Fruit fly (Drosophila melanogaster): ENCODE data around the gene Obp83cd.

Obp83cd gene

dm6 chr3R:6102726-6103125 lies 5.2 kb upstream of the Obp83cd start (continued):
- TF ChIP-seq ham (GFP tag; IDR thresholded peaks at IDR 0.05) (no peak), sisA (GFP tag; IDR thresholded peaks at IDR 0.05) (no peak), Fer3 (tag; optimal IDR thresholded peaks at IDR 0.05) (no peak), CG4404 (GFP tag; IDR thresholded peaks at IDR 0.05) (0 out of 2 replicates have a peak, but pooled peaks have one; percentile 5), CG15514 (GFP tag; optimal IDR thresholded peaks at IDR 0.05) (no peak), gce (GFP tag; IDR thresholded peaks at IDR 0.05) (no peak), CG12104 (GFP tag; optimal IDR thresholded peaks at IDR 0.05) (no peak)

- peak; percentile 92 for TF ChIP-seq Awh (GFP tag; IDR thresholded peaks at IDR 0.05)
- TF ChIP-seq vvl (GFP tag; IDR thresholded peaks at IDR 0.05): peak; percentile 70
- no peak for TF ChIP-seq HHEX (GFP tag; optimal IDR thresholded peaks at IDR 0.05)
- no peak for TF ChIP-seq cg (GFP tag; optimal IDR thresholded peaks at IDR 0.05)
- TF ChIP-seq CG17912 (GFP tag; optimal IDR thresholded peaks at IDR 0.05): no peak
- no peak for TF ChIP-seq Lim3 (GFP tag; IDR thresholded peaks at IDR 0.05)
- peak; percentile 30 for TF ChIP-seq Blimp-1 (GFP tag; optimal IDR thresholded peaks at IDR 0.05)
- TF ChIP-seq oc (tag; optimal IDR thresholded peaks at IDR 0.05): peak; percentile 25
- TF ChIP-seq insv (GFP tag; optimal IDR thresholded peaks at IDR 0.05): no peak
Observed at dm6 chr3R:6105160-6105559, 2.8 kb upstream of the Obp83cd start.

- TF ChIP-seq CG31441 (GFP tag; IDR thresholded peaks at IDR 0.05) (0 out of 2 replicates have a peak, but pooled peaks have one; percentile 27), CG13894 (tag; optimal IDR thresholded peaks at IDR 0.05) (peak; percentile 89), CG11504 (tag; optimal IDR thresholded peaks at IDR 0.05) (peak; percentile 28), CG15514 (GFP tag; optimal IDR thresholded peaks at IDR 0.05) (peak; percentile 95), CG15696 (tag; optimal IDR thresholded peaks at IDR 0.05) (no peak), PHDP (tag; optimal IDR thresholded peaks at IDR 0.05) (peak; percentile 5), CG14014 (GFP tag; IDR thresholded peaks at IDR 0.05) (no peak), grau (tag; optimal IDR thresholded peaks at IDR 0.05) (peak; percentile 2), Hr51 (GFP tag; optimal IDR thresholded peaks at IDR 0.05) (peak in 1 of 2 experiments; percentile 35), gem (tag; optimal IDR thresholded peaks at IDR 0.05) (peak; percentile 16), CG7839 (tag; optimal IDR thresholded peaks at IDR 0.05) (peak; percentile 2), eve (GFP tag; optimal IDR thresholded peaks at IDR 0.05) (peak in 1 of 2 experiments; percentile 29), CG17361 (GFP tag; IDR thresholded peaks at IDR 0.05) (peak; percentile 38; the same call in 1 of the 3 replicates), bsh (GFP tag; optimal IDR thresholded peaks at IDR 0.05) (peak in 1 of 2 experiments; percentile 25), gcm2 (GFP tag; optimal IDR thresholded peaks at IDR 0.05) (no peak), dmrt99B (tag; optimal IDR thresholded peaks at IDR 0.05) (peak; percentile 9), Hey (tag; optimal IDR thresholded peaks at IDR 0.05) (no peak), Sox100B (GFP tag; optimal IDR thresholded peaks at IDR 0.05) (peak; percentile 20), CG9932 (GFP tag; IDR thresholded peaks at IDR 0.05) (0 out of 2 replicates have a peak, but pooled peaks have one; percentile 4)
Observed at dm6 chr3R:6106711-6107110, 1.2 kb upstream of the Obp83cd start.

dm6 chr3R:6107353-6107752 lies 581 bp upstream of the Obp83cd start:
- 0 out of 4 replicates have a peak, but pooled peaks have one; percentile 55 for TF ChIP-seq chinmo (GFP tag; IDR thresholded peaks at IDR 0.05; ENCODE audit: partially characterized antibody)
- TF ChIP-seq CG6272 (GFP tag; IDR thresholded peaks at IDR 0.05): no peak
- TF ChIP-seq Pdp1 (GFP tag; optimal IDR thresholded peaks at IDR 0.05): peak in 1 of 2 experiments; percentile 92
